Worm (Caenorhabditis elegans): ENCODE measurements around the gene F32D8.7.

- TF ChIP-seq ztf-11 (tag; optimal IDR thresholded peaks at IDR 0.05) = no peak
- no peak for TF ChIP-seq pha-4 (tag; optimal IDR thresholded peaks at IDR 0.05)
- TF ChIP-seq snpc-4 (tag; optimal IDR thresholded peaks at IDR 0.05) = no peak
- no peak for TF ChIP-seq mab-5 (tag; optimal IDR thresholded peaks at IDR 0.05)
- no peak for TF ChIP-seq nhr-237 (tag; optimal IDR thresholded peaks at IDR 0.05)
Observed at ce11 chrV:10859775-10860174, 38.5 kb upstream of the F32D8.7 start.
